Fruit fly (Drosophila melanogaster): ENCODE measurements around the gene CG14551.

The CG14551 gene

dm6 chr3R:26098502-26099210, 35.8 kb upstream of the CG14551 start, which contains the start of gene dysf (continued):
- peak; percentile 87 for TF ChIP-seq CG2678 (tag; optimal IDR thresholded peaks at IDR 0.05)
- TF ChIP-seq CG10321 (GFP tag; IDR thresholded peaks at IDR 0.05) = no peak
- TF ChIP-seq CG13775 (GFP tag; optimal IDR thresholded peaks at IDR 0.05) = peak; percentile 71
- no peak for TF ChIP-seq CG11398 (GFP tag; optimal IDR thresholded peaks at IDR 0.05)
- no peak for TF ChIP-seq da (GFP tag; optimal IDR thresholded peaks at IDR 0.05)
- TF ChIP-seq stc (GFP tag; IDR thresholded peaks at IDR 0.05) = peak; percentile 45; the same call in 1 of the 2 replicates
- 0 out of 2 replicates have a peak, but pooled peaks have one; percentile 43 for TF ChIP-seq E2f1 (GFP tag; IDR thresholded peaks at IDR 0.05)
- peak; percentile 40; the same call in 1 of the 2 replicates for TF ChIP-seq ara (GFP tag; IDR thresholded peaks at IDR 0.05)
- TF ChIP-seq CG3995 (GFP tag; optimal IDR thresholded peaks at IDR 0.05) = no peak
- no peak for TF ChIP-seq sens (GFP tag)
- TF ChIP-seq CG9797 (GFP tag; optimal IDR thresholded peaks at IDR 0.05) = no peak
- peak in 1 of 2 experiments; percentile 48 for TF ChIP-seq dpn (GFP tag; optimal IDR thresholded peaks at IDR 0.05)
- TF ChIP-seq CG2129 (GFP tag; IDR thresholded peaks at IDR 0.05; ENCODE audit: partially characterized antibody) = no peak
- no peak for TF ChIP-seq CG12219 (GFP tag; optimal IDR thresholded peaks at IDR 0.05)
- TF ChIP-seq NFAT (GFP tag; IDR thresholded peaks at IDR 0.05) = no peak
- peak; percentile 30; the same call in 1 of the 2 replicates for TF ChIP-seq wor (GFP tag; IDR thresholded peaks at IDR 0.05)
- peak; percentile 42; the same call in 1 of the 2 replicates for TF ChIP-seq ssp (GFP tag; IDR thresholded peaks at IDR 0.05)
- TF ChIP-seq CG7963 (GFP tag; IDR thresholded peaks at IDR 0.05; ENCODE audit: partially characterized antibody) = no peak
- TF ChIP-seq CG43689 (GFP tag; IDR thresholded peaks at IDR 0.05) = no peak; the same call in 1 of the 2 replicates
- peak; percentile 88 for TF ChIP-seq CG9727 (GFP tag; optimal IDR thresholded peaks at IDR 0.05)
- no peak for TF ChIP-seq ato (GFP tag; IDR thresholded peaks at IDR 0.05; ENCODE audit: partially characterized antibody)
- TF ChIP-seq ewg (GFP tag; optimal IDR thresholded peaks at IDR 0.05) = peak; percentile 3
- no peak for TF ChIP-seq CG5180 (GFP tag; optimal IDR thresholded peaks at IDR 0.05)
- no peak for TF ChIP-seq CG13123 (GFP tag; optimal IDR thresholded peaks at IDR 0.05)
- TF ChIP-seq CG9215 (GFP tag; IDR thresholded peaks at IDR 0.05) = no peak; the same call in 1 of the 2 replicates
- TF ChIP-seq nmo (GFP tag; optimal IDR thresholded peaks at IDR 0.05) = peak; percentile 85
- no peak for TF ChIP-seq psq (GFP tag; optimal IDR thresholded peaks at IDR 0.05)
- no peak for TF ChIP-seq HLHmδ (GFP tag; optimal IDR thresholded peaks at IDR 0.05)
- no peak for TF ChIP-seq CG13624 (GFP tag; optimal IDR thresholded peaks at IDR 0.05)
- TF ChIP-seq Nf-YB (GFP tag; optimal IDR thresholded peaks at IDR 0.05) = no peak
- TF ChIP-seq mld (GFP tag; IDR thresholded peaks at IDR 0.05; ENCODE audit: partially characterized antibody) = no peak
- peak; percentile 82 for TF ChIP-seq CG33557 (GFP tag; optimal IDR thresholded peaks at IDR 0.05)
- TF ChIP-seq CG8944 (GFP tag; optimal IDR thresholded peaks at IDR 0.05) = no peak
- TF ChIP-seq croc (GFP tag; conservative IDR thresholded peaks at IDR 0.05) = no peak; the same call in 2 of the 3 replicates
- TF ChIP-seq Six4 (GFP tag; optimal IDR thresholded peaks at IDR 0.05) = peak; percentile 55

- TF ChIP-seq CG12236 (GFP tag; optimal IDR thresholded peaks at IDR 0.05) (no peak), dan (GFP tag; IDR thresholded peaks at IDR 0.05) (0 out of 2 replicates have a peak, but pooled peaks have one; percentile 11), H15 (GFP tag; IDR thresholded peaks at IDR 0.05) (no peak), CG9215 (GFP tag; IDR thresholded peaks at IDR 0.05) (0 out of 2 replicates have a peak, but pooled peaks have one; percentile 25), NFAT (GFP tag; IDR thresholded peaks at IDR 0.05) (0 out of 2 replicates have a peak, but pooled peaks have one; percentile 13), dysf (GFP tag; IDR thresholded peaks at IDR 0.05) (peak; percentile 28; the same call in 1 of the 3 replicates), cas (GFP tag; IDR thresholded peaks at IDR 0.05) (no peak)
Observed at dm6 chr3R:26096192-26096591, 33.4 kb upstream of the CG14551 start.

All from whole organism, embryonic.